Worm (Caenorhabditis elegans): ENCODE measurements around the gene slc-28.2.

The slc-28.2 gene

ce11 chrV:3507691-3508090, 47.7 kb downstream of the slc-28.2 start, which contains the start of gene str-225:
str-225 (plus strand) TSS chrV:3507822.
- peak in 1 of 2 experiments; percentile 93 for TF ChIP-seq unc-62 (GFP tag; optimal IDR thresholded peaks at IDR 0.05 in 1 of 2)
- no peak for TF ChIP-seq unc-62 (tag; optimal IDR thresholded peaks at IDR 0.05)
- no peak for TF ChIP-seq zip-2 (tag; optimal IDR thresholded peaks at IDR 0.05)

ce11 chrV:3509878-3510277, 49.9 kb downstream of the slc-28.2 start, which contains the start of gene str-228:
str-228 (plus strand) TSS chrV:3510178.
- TF ChIP-seq aha-1 (tag) (peak; percentile 42), nhr-48 (tag; optimal IDR thresholded peaks at IDR 0.05) (no peak), mes-2 (tag; optimal IDR thresholded peaks at IDR 0.05; ENCODE audit: poor library complexity, severe bottlenecking) (no peak)

ce11 chrV:3512381-3512780, 52.4 kb downstream of the slc-28.2 start, which contains the start of gene str-226:
str-226 (plus strand) TSS chrV:3512681.
- TF ChIP-seq aly-2 (tag; optimal IDR thresholded peaks at IDR 0.05), result no peak

Measured in whole organism, L4 larva.